Worm (Caenorhabditis elegans) whole organism, mixed stage, embryonic: ENCODE results near the gene C49F8.14.

ENCODE experiments used
- M03D4.4 ChIP-seq: sonication (generic microtip); optimal IDR thresholded peaks from 2 replicates; lab custom pipeline; 2017; ENCODE audit warnings: mild to moderate bottlenecking, missing genetic modification characterization, missing compliant biosample characterization
- bed-3 ChIP-seq: fragments of 200-800 bp; sonication (Bioruptor generic); optimal IDR thresholded peaks from 3 replicates; lab custom pipeline; 2018; ENCODE audit warnings: mild to moderate bottlenecking, missing genetic modification characterization, moderate library complexity, missing compliant biosample characterization
- blmp-1 ChIP-seq: fragments of 150-350 bp; optimal IDR thresholded peaks from 2 replicates; lab custom pipeline; 2014; ENCODE audit warnings: missing biosample characterization, missing genetic modification characterization
- ceh-43 ChIP-seq: fragments of 200-800 bp; sonication (Bioruptor generic); optimal IDR thresholded peaks from 2 replicates; lab custom pipeline; 2018; ENCODE audit warnings: mild to moderate bottlenecking, missing genetic modification characterization, moderate library complexity, missing compliant biosample characterization
- ceh-83 ChIP-seq: fragments of 200-800 bp; sonication (Bioruptor generic); optimal IDR thresholded peaks from 2 replicates; lab custom pipeline; 2018; ENCODE audit warnings: mild to moderate bottlenecking, missing genetic modification characterization, missing compliant biosample characterization
- ces-1 ChIP-seq: fragments of 150-350 bp; optimal IDR thresholded peaks from 2 replicates; lab custom pipeline; 2014; ENCODE audit warnings: missing biosample characterization, missing genetic modification reagents, missing genetic modification characterization
- cnd-1 ChIP-seq: fragments of 200-800 bp; sonication (Bioruptor generic); optimal IDR thresholded peaks from 2 replicates; lab custom pipeline; 2018; ENCODE audit warnings: mild to moderate bottlenecking, missing genetic modification characterization, missing compliant biosample characterization
- drap-1 ChIP-seq: fragments of 200-800 bp; sonication (Bioruptor generic); optimal IDR thresholded peaks from 3 replicates; lab custom pipeline; 2018; ENCODE audit warnings: mild to moderate bottlenecking, missing genetic modification characterization, missing compliant biosample characterization
- elt-1 ChIP-seq: sonication (generic microtip); optimal IDR thresholded peaks from 2 replicates; lab custom pipeline; 2017; ENCODE audit warnings: missing genetic modification characterization, mild to moderate bottlenecking, missing compliant biosample characterization, antibody characterized with exemption, moderate library complexity, borderline replicate concordance; ENCODE audit not compliant: insufficient read depth
- ham-2 ChIP-seq: fragments of 200-800 bp; sonication (Bioruptor generic); optimal IDR thresholded peaks from 2 replicates; lab custom pipeline; 2018; ENCODE audit warnings: mild to moderate bottlenecking, missing genetic modification characterization, missing compliant biosample characterization
- hlh-1 ChIP-seq: fragments of 150-350 bp; optimal IDR thresholded peaks from 2 replicates; lab custom pipeline; 2014; ENCODE audit warnings: missing biosample characterization, missing genetic modification reagents, missing genetic modification characterization
- lin-13 ChIP-seq: fragments of 150-350 bp; optimal IDR thresholded peaks from 2 replicates; lab custom pipeline; 2014; ENCODE audit warnings: missing biosample characterization, missing genetic modification characterization
- lsy-2 ChIP-seq: fragments of 150-350 bp; optimal IDR thresholded peaks from 2 replicates; lab custom pipeline; 2014; ENCODE audit warnings: missing biosample characterization, missing genetic modification characterization
- mab-5 ChIP-seq: fragments of 150-350 bp; optimal IDR thresholded peaks from 2 replicates; lab custom pipeline; 2014; ENCODE audit warnings: missing biosample characterization, missing genetic modification characterization
- mep-1 ChIP-seq: fragments of 150-350 bp; optimal IDR thresholded peaks from 2 replicates; lab custom pipeline; 2017; ENCODE audit warnings: missing biosample characterization, missing genetic modification reagents, missing genetic modification characterization, inconsistent platforms
- mls-2 ChIP-seq: sonication (generic microtip); optimal IDR thresholded peaks from 2 replicates; lab custom pipeline; 2016; ENCODE audit warnings: mild to moderate bottlenecking, missing genetic modification characterization, moderate library complexity, missing compliant biosample characterization
- nhr-12 ChIP-seq: fragments of 150-350 bp; optimal IDR thresholded peaks from 2 replicates; lab custom pipeline; 2014; ENCODE audit warnings: missing biosample characterization, missing genetic modification characterization
- nhr-2 ChIP-seq: fragments of 150-350 bp; optimal IDR thresholded peaks from 2 replicates; lab custom pipeline; 2014; ENCODE audit warnings: missing biosample characterization, missing genetic modification characterization
- nhr-237 ChIP-seq: fragments of 150-350 bp; optimal IDR thresholded peaks from 2 replicates; lab custom pipeline; 2014; ENCODE audit warnings: missing biosample characterization, missing genetic modification characterization
- nhr-28 ChIP-seq: fragments of 150-350 bp; optimal IDR thresholded peaks from 2 replicates; lab custom pipeline; 2014; ENCODE audit warnings: missing biosample characterization, missing genetic modification characterization
- nhr-76 ChIP-seq: sonication (generic microtip); optimal IDR thresholded peaks from 2 replicates; lab custom pipeline; 2017; ENCODE audit warnings: missing biosample characterization, missing genetic modification characterization
- pha-4 ChIP-seq: fragments of 150-350 bp; optimal IDR thresholded peaks from 2 replicates; lab custom pipeline; 2018; ENCODE audit warnings: missing biosample characterization, missing genetic modification reagents, missing genetic modification characterization
- sem-2 ChIP-seq: fragments of 200-800 bp; sonication (Bioruptor generic); optimal IDR thresholded peaks from 2 replicates; lab custom pipeline; 2018; ENCODE audit warnings: mild to moderate bottlenecking, missing genetic modification characterization, missing compliant biosample characterization
- snpc-4 ChIP-seq: fragments of 150-350 bp; optimal IDR thresholded peaks from 2 replicates; lab custom pipeline; 2014; ENCODE audit warnings: missing biosample characterization, missing genetic modification characterization
- tbx-8 ChIP-seq: fragments of 200-800 bp; sonication (Bioruptor generic); optimal IDR thresholded peaks from 2 replicates; lab custom pipeline; 2018; ENCODE audit warnings: mild to moderate bottlenecking, missing genetic modification characterization, moderate library complexity, missing compliant biosample characterization
- unc-120 ChIP-seq: sonication (generic microtip); optimal IDR thresholded peaks from 2 replicates; lab custom pipeline; 2017; ENCODE audit warnings: missing genetic modification characterization, missing compliant biosample characterization; ENCODE audit not compliant: poor library complexity, severe bottlenecking
- unc-39 ChIP-seq: fragments of 150-350 bp; optimal IDR thresholded peaks from 2 replicates; lab custom pipeline; 2014; ENCODE audit warnings: missing biosample characterization, missing genetic modification characterization
- unc-62 ChIP-seq: fragments of 150-350 bp; optimal IDR thresholded peaks from 2 replicates; lab custom pipeline; 2014; ENCODE audit warnings: missing biosample characterization, missing genetic modification reagents, missing genetic modification characterization
- zip-8 ChIP-seq: fragments of 150-350 bp; optimal IDR thresholded peaks from 2 replicates; lab custom pipeline; 2014; ENCODE audit warnings: missing biosample characterization, missing genetic modification characterization
- ztf-11 ChIP-seq: fragments of 150-350 bp; optimal IDR thresholded peaks from 2 replicates; lab custom pipeline; 2014; ENCODE audit warnings: missing biosample characterization, missing genetic modification characterization

Gene C49F8.14

ce11 chrX:13360632-13361031 is 16.1 kb downstream of the C49F8.14 start:
- TF ChIP-seq nhr-76, result no peak
- TF ChIP-seq cnd-1 (tag; lab: Kevin White, UChicago), result no peak
- TF ChIP-seq mls-2, result no peak
- no peak for TF ChIP-seq ceh-43 (GFP tag; lab: Kevin White, UChicago)
- TF ChIP-seq ces-1, result no peak
- no peak for TF ChIP-seq sem-2 (GFP tag; lab: Kevin White, UChicago)
- no peak for TF ChIP-seq nhr-2 (tag; lab: Kevin White, UChicago)
- no peak for TF ChIP-seq ztf-11 (tag; lab: Kevin White, UChicago)
- no peak for TF ChIP-seq ceh-83
- TF ChIP-seq mep-1 (tag; lab: Kevin White, UChicago), result no peak
- TF ChIP-seq lin-13 (tag; lab: Kevin White, UChicago), result no peak
- TF ChIP-seq nhr-12, result no peak
- TF ChIP-seq pha-4 (tag; lab: Kevin White, UChicago), result no peak
- TF ChIP-seq unc-39 (tag; lab: Kevin White, UChicago), result no peak
- TF ChIP-seq ham-2 (GFP tag; lab: Kevin White, UChicago), result no peak
- no peak for TF ChIP-seq tbx-8 (GFP tag; lab: Kevin White, UChicago)
- no peak for TF ChIP-seq bed-3 (GFP tag; lab: Kevin White, UChicago)
- no peak for TF ChIP-seq drap-1 (GFP tag; lab: Kevin White, UChicago)
- no peak for TF ChIP-seq zip-8

- TF ChIP-seq M03D4.4 (tag; lab: Kevin White, UChicago) (no peak), mls-2 (no peak), sem-2 (GFP tag; lab: Kevin White, UChicago) (no peak), cnd-1 (tag; lab: Kevin White, UChicago) (no peak), unc-62 (GFP tag; lab: Kevin White, UChicago) (no peak), ham-2 (GFP tag; lab: Kevin White, UChicago) (no peak), ceh-83 (no peak), nhr-2 (tag; lab: Kevin White, UChicago) (peak; percentile 17), elt-1 (no peak)
Observed at ce11 chrX:13359800-13360199, 16.9 kb downstream of the C49F8.14 start.

ce11 chrX:13358573-13358972 is 18.2 kb downstream of the C49F8.14 start:
- TF ChIP-seq blmp-1 (tag; lab: Kevin White, UChicago), result peak; percentile 3
- TF ChIP-seq mab-5, result no peak
- TF ChIP-seq ham-2 (GFP tag; lab: Kevin White, UChicago), result peak; percentile 14

ce11 chrX:13357673-13358072 is 19.1 kb downstream of the C49F8.14 start:
- no peak for TF ChIP-seq ceh-83
- no peak for TF ChIP-seq lin-13 (tag; lab: Kevin White, UChicago)
- TF ChIP-seq bed-3 (GFP tag; lab: Kevin White, UChicago), result no peak
- no peak for TF ChIP-seq ces-1
- no peak for TF ChIP-seq unc-62 (GFP tag; lab: Kevin White, UChicago)

- no peak for TF ChIP-seq unc-120 (tag; lab: Kevin White, UChicago)
- no peak for TF ChIP-seq unc-39 (tag; lab: Kevin White, UChicago)
- TF ChIP-seq ces-1, result no peak
Observed at ce11 chrX:13356469-13356868, 20.3 kb downstream of the C49F8.14 start.

ce11 chrX:13354672-13355407 is 21.9 kb downstream of the C49F8.14 start:
- TF ChIP-seq elt-1 (no peak), unc-39 (tag; lab: Kevin White, UChicago) (no peak), zip-8 (no peak), snpc-4 (tag; lab: Kevin White, UChicago) (no peak), nhr-28 (tag; lab: Kevin White, UChicago) (no peak), nhr-237 (no peak), unc-120 (tag; lab: Kevin White, UChicago) (no peak), mls-2 (no peak), nhr-12 (no peak), hlh-1 (no peak), ceh-43 (GFP tag; lab: Kevin White, UChicago) (no peak), nhr-2 (tag; lab: Kevin White, UChicago) (no peak), lsy-2 (tag; lab: Kevin White, UChicago) (no peak), sem-2 (GFP tag; lab: Kevin White, UChicago) (no peak), nhr-76 (no peak)
